Fruit fly (Drosophila melanogaster): ENCODE data around the gene CG5565.

The CG5565 gene

dm6 chr2L:1365037-1365436 is 9.3 kb upstream of the CG5565 start:
- TF ChIP-seq CG10631 (GFP tag; optimal IDR thresholded peaks at IDR 0.05) (no peak), Gug (GFP tag; IDR thresholded peaks at IDR 0.05) (no peak), CG6792 (GFP tag; optimal IDR thresholded peaks at IDR 0.05) (no peak), CG8119 (GFP tag; IDR thresholded peaks at IDR 0.05) (no peak), CG31627 (GFP tag; optimal IDR thresholded peaks at IDR 0.05) (no peak), dac (GFP tag; optimal IDR thresholded peaks at IDR 0.05) (no peak), CG3919 (GFP tag; optimal IDR thresholded peaks at IDR 0.05) (no peak), CG8319 (GFP tag; optimal IDR thresholded peaks at IDR 0.05) (no peak), CG6276 (GFP tag; optimal IDR thresholded peaks at IDR 0.05) (no peak), Sox15 (GFP tag; optimal IDR thresholded peaks at IDR 0.05) (no peak), CG15336 (GFP tag; IDR thresholded peaks at IDR 0.05) (no peak), ss (GFP tag; optimal IDR thresholded peaks at IDR 0.05) (no peak), eg (GFP tag; IDR thresholded peaks at IDR 0.05) (no peak), Sox14 (GFP tag; optimal IDR thresholded peaks at IDR 0.05) (no peak), pdm3 (GFP tag; optimal IDR thresholded peaks at IDR 0.05) (no peak), svp (GFP tag) (no peak), Hr39 (GFP tag; optimal IDR thresholded peaks at IDR 0.05) (no peak), Hr4 (GFP tag; optimal IDR thresholded peaks at IDR 0.05) (no peak), Smox (GFP tag; optimal IDR thresholded peaks at IDR 0.05) (no peak), Lpt (GFP tag; optimal IDR thresholded peaks at IDR 0.05) (no peak)

dm6 chr2L:1361771-1362632 is 6.3 kb upstream of the CG5565 start, which contains the start of gene NLaz:
TSS of gene NLaz (minus strand) at chr2L:1361821.
- TF ChIP-seq CG10631 (GFP tag; optimal IDR thresholded peaks at IDR 0.05) (no peak), ss (GFP tag; optimal IDR thresholded peaks at IDR 0.05) (no peak), dsx (GFP tag; optimal IDR thresholded peaks at IDR 0.05; ENCODE audit: poor library complexity, severe bottlenecking) (peak; percentile 4), net (GFP tag; optimal IDR thresholded peaks at IDR 0.05) (peak; percentile 30), CG15336 (GFP tag; IDR thresholded peaks at IDR 0.05) (no peak), Eip93F (GFP tag; optimal IDR thresholded peaks at IDR 0.05) (no peak), CG32006 (GFP tag; optimal IDR thresholded peaks at IDR 0.05) (peak; percentile 13), Smox (GFP tag; optimal IDR thresholded peaks at IDR 0.05) (peak; percentile 6), Hr38 (GFP tag; optimal IDR thresholded peaks at IDR 0.05) (no peak), Eip75B (GFP tag; optimal IDR thresholded peaks at IDR 0.05) (peak; percentile 21), Ets21C (GFP tag; optimal IDR thresholded peaks at IDR 0.05) (no peak), Met (GFP tag; optimal IDR thresholded peaks at IDR 0.05) (peak; percentile 15), Gug (GFP tag; IDR thresholded peaks at IDR 0.05) (no peak), vri (GFP tag; optimal IDR thresholded peaks at IDR 0.05) (no peak), CG6854 (GFP tag; optimal IDR thresholded peaks at IDR 0.05) (no peak), CG1621 (tag; optimal IDR thresholded peaks at IDR 0.05) (no peak), Eip78C (GFP tag) (peak; percentile 82), CG16779 (tag; optimal IDR thresholded peaks at IDR 0.05) (no peak), esn (GFP tag; optimal IDR thresholded peaks at IDR 0.05) (peak; percentile 35), CG6792 (GFP tag; optimal IDR thresholded peaks at IDR 0.05) (no peak), Sox15 (GFP tag; optimal IDR thresholded peaks at IDR 0.05) (no peak), OdsH (GFP tag; optimal IDR thresholded peaks at IDR 0.05) (peak; percentile 7), eg (GFP tag; IDR thresholded peaks at IDR 0.05) (no peak), fd59A (GFP tag; optimal IDR thresholded peaks at IDR 0.05) (no peak), CG34406 (GFP tag; optimal IDR thresholded peaks at IDR 0.05) (peak; percentile 12), CG31627 (GFP tag; optimal IDR thresholded peaks at IDR 0.05) (peak; percentile 61), spab (GFP tag; optimal IDR thresholded peaks at IDR 0.05) (no peak), CG9139 (GFP tag; optimal IDR thresholded peaks at IDR 0.05) (no peak), Sox14 (GFP tag; optimal IDR thresholded peaks at IDR 0.05) (peak; percentile 39), CG7368 (GFP tag; optimal IDR thresholded peaks at IDR 0.05) (peak; percentile 17), CG6276 (GFP tag; optimal IDR thresholded peaks at IDR 0.05) (no peak), achi (GFP tag; optimal IDR thresholded peaks at IDR 0.05) (peak; percentile 59), Hr39 (GFP tag; optimal IDR thresholded peaks at IDR 0.05) (peak; percentile 67), salr (GFP tag; optimal IDR thresholded peaks at IDR 0.05) (peak in 1 of 2 experiments; percentile 51), Ets96B (tag; optimal IDR thresholded peaks at IDR 0.05) (no peak), Sox102F (GFP tag; optimal IDR thresholded peaks at IDR 0.05) (peak; percentile 28), dac (GFP tag; optimal IDR thresholded peaks at IDR 0.05) (no peak), lz (GFP tag; optimal IDR thresholded peaks at IDR 0.05) (peak; percentile 71), CG4318 (GFP tag; optimal IDR thresholded peaks at IDR 0.05) (no peak), CG3032 (tag; optimal IDR thresholded peaks at IDR 0.05) (no peak), Hr4 (GFP tag; optimal IDR thresholded peaks at IDR 0.05) (peak; percentile 8)

All from whole organism, prepupa.